Fruit fly (Drosophila melanogaster): ENCODE results near the gene CG10472.

CG10472 gene

dm6 chr3L:6074975-6075692 is 12.4 kb upstream of the CG10472 start, which contains the start of the genes CG13295 and CG6610 (continued):
- no peak for TF ChIP-seq CG8632 (GFP tag; optimal IDR thresholded peaks at IDR 0.05)
- TF ChIP-seq Hr38 (GFP tag; optimal IDR thresholded peaks at IDR 0.05) = no peak
- TF ChIP-seq acj6 (GFP tag; optimal IDR thresholded peaks at IDR 0.05) = peak; percentile 26
- peak; percentile 53 for TF ChIP-seq lz (GFP tag; optimal IDR thresholded peaks at IDR 0.05)
- peak; percentile 52 for TF ChIP-seq Hr4 (GFP tag; optimal IDR thresholded peaks at IDR 0.05)
- TF ChIP-seq eg (GFP tag; IDR thresholded peaks at IDR 0.05) = peak; percentile 45; the same call in 2 of the 3 replicates
- no peak for TF ChIP-seq CG16779 (tag; optimal IDR thresholded peaks at IDR 0.05)
- peak; percentile 9 for TF ChIP-seq Sox102F (GFP tag; optimal IDR thresholded peaks at IDR 0.05)
- peak; percentile 15 for TF ChIP-seq CG9139 (GFP tag; optimal IDR thresholded peaks at IDR 0.05)
- no peak for TF ChIP-seq CG6854 (GFP tag; optimal IDR thresholded peaks at IDR 0.05)
- peak; percentile 59 for TF ChIP-seq Ets21C (GFP tag; optimal IDR thresholded peaks at IDR 0.05)
- TF ChIP-seq CG4318 (GFP tag; optimal IDR thresholded peaks at IDR 0.05) = no peak
- TF ChIP-seq CG34406 (GFP tag; optimal IDR thresholded peaks at IDR 0.05) = no peak
- TF ChIP-seq CG11762 (GFP tag; optimal IDR thresholded peaks at IDR 0.05; ENCODE audit: insufficient read depth) = no peak
- TF ChIP-seq Sox14 (GFP tag; optimal IDR thresholded peaks at IDR 0.05) = peak; percentile 77
- no peak for TF ChIP-seq CG11902 (GFP tag; optimal IDR thresholded peaks at IDR 0.05)
- TF ChIP-seq CG6808 (GFP tag; optimal IDR thresholded peaks at IDR 0.05) = peak; percentile 23
- peak; percentile 22 for TF ChIP-seq fd59A (GFP tag; optimal IDR thresholded peaks at IDR 0.05)
- TF ChIP-seq CG10631 (GFP tag; optimal IDR thresholded peaks at IDR 0.05) = peak; percentile 57
- peak; percentile 71 for TF ChIP-seq CG3032 (tag; optimal IDR thresholded peaks at IDR 0.05)
- TF ChIP-seq svp (GFP tag) = no peak
- peak; percentile 69 for TF ChIP-seq CG31627 (GFP tag; optimal IDR thresholded peaks at IDR 0.05)
- peak; percentile 48 for TF ChIP-seq Smox (GFP tag; optimal IDR thresholded peaks at IDR 0.05)
- no peak for TF ChIP-seq CG6276 (GFP tag; optimal IDR thresholded peaks at IDR 0.05)
- TF ChIP-seq Lpt (GFP tag; optimal IDR thresholded peaks at IDR 0.05) = no peak
- TF ChIP-seq OdsH (GFP tag; optimal IDR thresholded peaks at IDR 0.05) = no peak
- peak; percentile 45 for TF ChIP-seq Ets96B (tag; optimal IDR thresholded peaks at IDR 0.05)
- TF ChIP-seq cyc (GFP tag; optimal IDR thresholded peaks at IDR 0.05) = peak; percentile 46
- peak; percentile 60 for TF ChIP-seq Hr39 (GFP tag; optimal IDR thresholded peaks at IDR 0.05)
- peak; percentile 42 for TF ChIP-seq topi (GFP tag; optimal IDR thresholded peaks at IDR 0.05)
- TF ChIP-seq salr (GFP tag; optimal IDR thresholded peaks at IDR 0.05) = peak in 1 of 2 experiments; percentile 3
- TF ChIP-seq ss (GFP tag; optimal IDR thresholded peaks at IDR 0.05) = peak in 1 of 2 experiments; percentile 44

- TF ChIP-seq CG16779 (tag; optimal IDR thresholded peaks at IDR 0.05) (no peak), pdm3 (GFP tag; optimal IDR thresholded peaks at IDR 0.05) (no peak), Hr39 (GFP tag; optimal IDR thresholded peaks at IDR 0.05) (peak; percentile 65), OdsH (GFP tag; optimal IDR thresholded peaks at IDR 0.05) (peak; percentile 59), CG1621 (tag; optimal IDR thresholded peaks at IDR 0.05) (no peak), CG8632 (GFP tag; optimal IDR thresholded peaks at IDR 0.05) (no peak), CG6163 (GFP tag; IDR thresholded peaks at IDR 0.05) (peak; percentile 70), esn (GFP tag; optimal IDR thresholded peaks at IDR 0.05) (peak; percentile 53), Sox102F (GFP tag; optimal IDR thresholded peaks at IDR 0.05) (no peak), CG10631 (GFP tag; optimal IDR thresholded peaks at IDR 0.05) (peak; percentile 6), CG8119 (GFP tag; IDR thresholded peaks at IDR 0.05) (no peak), CG6854 (GFP tag; optimal IDR thresholded peaks at IDR 0.05) (peak; percentile 21), CG6792 (GFP tag; optimal IDR thresholded peaks at IDR 0.05) (no peak), achi (GFP tag; optimal IDR thresholded peaks at IDR 0.05) (peak; percentile 25), Eip78C (GFP tag) (peak; percentile 68), Gug (GFP tag; IDR thresholded peaks at IDR 0.05) (no peak; the same call in 1 of the 2 replicates), acj6 (GFP tag; optimal IDR thresholded peaks at IDR 0.05) (peak; percentile 40), Met (GFP tag; optimal IDR thresholded peaks at IDR 0.05) (peak; percentile 44), CG11902 (GFP tag; optimal IDR thresholded peaks at IDR 0.05) (peak; percentile 66), vri (GFP tag; optimal IDR thresholded peaks at IDR 0.05) (peak; percentile 5), CG10669 (GFP tag; optimal IDR thresholded peaks at IDR 0.05) (peak; percentile 42), dsx (GFP tag; optimal IDR thresholded peaks at IDR 0.05; ENCODE audit: poor library complexity, severe bottlenecking) (no peak), dac (GFP tag; optimal IDR thresholded peaks at IDR 0.05) (no peak), CG11762 (GFP tag; optimal IDR thresholded peaks at IDR 0.05; ENCODE audit: insufficient read depth) (no peak), Blimp-1 (GFP tag; optimal IDR thresholded peaks at IDR 0.05) (peak; percentile 31), Ets96B (tag; optimal IDR thresholded peaks at IDR 0.05) (no peak)
Observed at dm6 chr3L:6071454-6072189, 8.9 kb upstream of the CG10472 start, which contains the start of gene CG6602. Gene CG6602 (plus strand): TSS chr3L:6072139.
